Worm (Caenorhabditis elegans) whole organism, late embryonic: Measurements from ENCODE around the gene C01G5.9.

Experiments
- C08G9.2 ChIP-seq: sonication (generic microtip); optimal IDR thresholded peaks from 2 replicates; lab custom pipeline; 2016; ENCODE audit warnings: mild to moderate bottlenecking, missing genetic modification characterization, moderate library complexity, missing compliant biosample characterization
- ama-1 ChIP-seq: fragments of 150-350 bp; optimal IDR thresholded peaks from 2 replicates; lab custom pipeline; 2014
- ceh-18 ChIP-seq: sonication (generic microtip); optimal IDR thresholded peaks from 2 replicates; lab custom pipeline; 2016; ENCODE audit warnings: missing genetic modification characterization, missing compliant biosample characterization
- dmd-4 ChIP-seq: sonication (generic microtip); optimal IDR thresholded peaks from 2 replicates; lab custom pipeline; 2016; ENCODE audit warnings: borderline replicate concordance, missing genetic modification characterization, missing compliant biosample characterization
- dve-1 ChIP-seq: sonication (generic microtip); optimal IDR thresholded peaks from 2 replicates; lab custom pipeline; 2017; ENCODE audit warnings: antibody characterized with exemption, mild to moderate bottlenecking, missing genetic modification characterization, missing compliant biosample characterization
- elt-2 ChIP-seq: sonication (generic microtip); optimal IDR thresholded peaks from 2 replicates; lab custom pipeline; 2016; ENCODE audit warnings: missing genetic modification reagents, missing genetic modification characterization, missing compliant biosample characterization
- fkh-10 ChIP-seq: fragments of 150-350 bp; optimal IDR thresholded peaks from 2 replicates; lab custom pipeline; 2014; ENCODE audit warnings: missing biosample characterization, missing genetic modification reagents, missing genetic modification characterization
- hlh-13 ChIP-seq: fragments of 200-800 bp; sonication (Bioruptor generic); optimal IDR thresholded peaks from 2 replicates; lab custom pipeline; 2018; ENCODE audit warnings: mild to moderate bottlenecking, missing genetic modification characterization, missing compliant biosample characterization
- lin-11 ChIP-seq: fragments of 200-800 bp; sonication (Bioruptor generic); optimal IDR thresholded peaks from 2 replicates; lab custom pipeline; 2018; ENCODE audit warnings: mild to moderate bottlenecking, missing genetic modification characterization, missing compliant biosample characterization
- pag-3 ChIP-seq: sonication (generic microtip); optimal IDR thresholded peaks from 2 replicates; lab custom pipeline; 2016; ENCODE audit warnings: missing compliant biosample characterization, missing genetic modification characterization, borderline replicate concordance
- pha-4 ChIP-seq: fragments of 150-350 bp; optimal IDR thresholded peaks from 2 replicates; lab custom pipeline; 2018; ENCODE audit warnings: missing biosample characterization, missing genetic modification reagents, missing genetic modification characterization
- sox-2 ChIP-seq: fragments of 200-800 bp; sonication (Bioruptor generic); IDR thresholded peaks from 2 replicates; pipeline ENCODE4 v1.3.6; 2022; ENCODE audit warnings: missing genetic modification reagents, missing genetic modification characterization, missing compliant biosample characterization
- unc-55 ChIP-seq: sonication (generic microtip); optimal IDR thresholded peaks from 2 replicates; lab custom pipeline; 2017; ENCODE audit warnings: missing biosample characterization, missing genetic modification reagents, missing genetic modification characterization
- unc-86 ChIP-seq: sonication (generic microtip); optimal IDR thresholded peaks from 2 replicates; lab custom pipeline; 2016; ENCODE audit warnings: missing genetic modification characterization, missing compliant biosample characterization

ce11 chrIV:6473140-6473539 lies 46.6 kb upstream of the C01G5.9 start, which contains the start of gene Y73B6BL.27:
- TF ChIP-seq unc-55 (no peak), ceh-18 (tag; lab: Kevin White, UChicago) (no peak), ama-1 (lab: Kevin White, UChicago) (no peak), pha-4 (no peak), lin-11 (tag; lab: Kevin White, UChicago) (no peak), dve-1 (no peak), pag-3 (no peak), C08G9.2 (no peak), fkh-10 (no peak), dmd-4 (tag; lab: Kevin White, UChicago) (no peak), elt-2 (tag; lab: Kevin White, UChicago) (no peak), hlh-13 (GFP tag; lab: Kevin White, UChicago) (no peak), sox-2 (no peak), unc-86 (tag; lab: Kevin White, UChicago) (no peak)
